Worm (Caenorhabditis elegans) whole organism, L3 larva: ENCODE measurements around the gene ugt-1.

ENCODE experiments used
- R02D3.7 ChIP-seq: fragments of 150-350 bp; optimal IDR thresholded peaks from 2 replicates; lab custom pipeline; 2014; ENCODE audit warnings: missing biosample characterization, missing genetic modification characterization
- ama-1 ChIP-seq: fragments of 150-350 bp; optimal IDR thresholded peaks from 2 replicates; lab custom pipeline; 2018
- ceh-28 ChIP-seq: fragments of 150-350 bp; optimal IDR thresholded peaks from 2 replicates; lab custom pipeline; 2014; ENCODE audit warnings: missing biosample characterization, missing genetic modification reagents, missing genetic modification characterization
- lin-39 ChIP-seq: fragments of 150-350 bp; optimal IDR thresholded peaks from 2 replicates; lab custom pipeline; 2018; ENCODE audit warnings: missing biosample characterization, missing genetic modification reagents, missing genetic modification characterization
- mdl-1 ChIP-seq: fragments of 150-350 bp; optimal IDR thresholded peaks from 2 replicates; lab custom pipeline; 2014; ENCODE audit warnings: missing biosample characterization, missing genetic modification characterization
- nfya-1 ChIP-seq: sonication (generic microtip); optimal IDR thresholded peaks from 2 replicates; lab custom pipeline; 2017; ENCODE audit warnings: missing genetic modification characterization, mild to moderate bottlenecking, missing compliant biosample characterization, antibody characterized with exemption, moderate library complexity; ENCODE audit not compliant: insufficient read depth
- nhr-237 ChIP-seq: fragments of 150-350 bp; optimal IDR thresholded peaks from 2 replicates; lab custom pipeline; 2014; ENCODE audit warnings: missing biosample characterization, missing genetic modification characterization
- nhr-25 ChIP-seq: sonication (generic microtip); optimal IDR thresholded peaks from 2 replicates; lab custom pipeline; 2017; ENCODE audit warnings: missing biosample characterization, missing genetic modification characterization
- pqm-1 ChIP-seq: fragments of 150-350 bp; optimal IDR thresholded peaks from 2 replicates; lab custom pipeline; 2017; ENCODE audit warnings: missing biosample characterization, missing genetic modification characterization, inconsistent platforms
- snpc-4 ChIP-seq: fragments of 150-350 bp; optimal IDR thresholded peaks from 2 replicates; lab custom pipeline; 2014; ENCODE audit warnings: missing biosample characterization, missing genetic modification characterization
- tbx-2 ChIP-seq: sonication (generic microtip); optimal IDR thresholded peaks from 2 replicates; lab custom pipeline; 2016; ENCODE audit warnings: mild to moderate bottlenecking, missing genetic modification characterization, missing compliant biosample characterization
- unc-62 ChIP-seq: fragments of 150-350 bp; sonication (generic microtip); optimal IDR thresholded peaks from 4 replicates; lab custom pipeline; 2014; ENCODE audit warnings: missing biosample characterization, missing genetic modification reagents, missing genetic modification characterization

- TF ChIP-seq nhr-237 (tag; lab: Kevin White, UChicago) (no peak), nfya-1 (tag; lab: Kevin White, UChicago) (no peak), unc-62 (no peak), R02D3.7 (tag; lab: Kevin White, UChicago) (no peak), mdl-1 (no peak), ama-1 (lab: Kevin White, UChicago) (no peak), pqm-1 (tag; lab: Kevin White, UChicago) (peak; percentile 60), snpc-4 (tag; lab: Kevin White, UChicago) (no peak), nhr-25 (tag; lab: Kevin White, UChicago) (no peak), tbx-2 (tag; lab: Kevin White, UChicago) (no peak), ceh-28 (tag; lab: Kevin White, UChicago) (no peak), lin-39 (tag; lab: Kevin White, UChicago) (no peak)
Observed at ce11 chrV:10398431-10398830, 3.0 kb downstream of the ugt-1 start, which contains the start of gene ugt-2.
